Worm (Caenorhabditis elegans) whole organism, L1 larva: ENCODE data around the gene F46B6.5.

Experiments
- lir-3 ChIP-seq: sonication (generic microtip); optimal IDR thresholded peaks from 2 replicates; lab custom pipeline; 2016; ENCODE audit warnings: mild to moderate bottlenecking, missing genetic modification characterization, moderate library complexity, missing compliant biosample characterization; ENCODE audit not compliant: poor library complexity
- nhr-77 ChIP-seq: fragments of 150-350 bp; optimal IDR thresholded peaks from 2 replicates; lab custom pipeline; 2014; ENCODE audit warnings: missing biosample characterization, missing genetic modification characterization
- unc-98 ChIP-seq: fragments of 200-800 bp; sonication (Bioruptor generic); IDR thresholded peaks from 2 replicates; pipeline ENCODE4 v1.3.6; 2022; ENCODE audit warnings: missing genetic modification characterization, missing compliant biosample characterization

DNA sequence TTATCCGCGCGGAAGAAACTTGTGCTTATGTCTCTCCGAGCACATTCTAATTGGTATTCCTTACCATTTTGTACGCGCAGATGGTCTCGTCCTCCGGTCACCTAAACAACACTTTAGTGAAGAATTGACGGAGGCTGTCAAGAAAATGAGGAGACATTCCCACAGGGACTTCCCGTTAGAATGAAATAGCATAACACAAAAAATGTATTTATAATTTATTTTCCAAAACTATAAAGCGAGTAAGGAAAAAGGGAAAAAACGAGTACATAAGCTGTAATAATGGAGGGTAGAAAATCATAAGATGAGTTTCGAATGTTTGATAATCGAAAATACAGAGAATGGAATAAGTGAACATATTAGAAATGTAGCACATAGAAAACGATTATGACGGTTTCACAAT, 7.1 kb downstream of the F46B6.5 start, which contains the start of gene F46B6.12:
- TF ChIP-seq lir-3 (tag; lab: Kevin White, UChicago) (no peak), nhr-77 (tag; lab: Kevin White, UChicago) (no peak), unc-98 (no peak)
